Fruit fly (Drosophila melanogaster): Measurements from ENCODE around the gene CG17746.
A peak's percentile ranks its signal among the peaks of the same experiment; 100 is the strongest.

Gene CG17746

dm6 chr3L:3198447-3199402 is 40.7 kb downstream of the CG17746 start, which contains the start of the genes CG32276 and gry (continued):
- no peak; the same call in 1 of the 2 replicates for TF ChIP-seq Bgb (GFP tag; IDR thresholded peaks at IDR 0.05; ENCODE audit: partially characterized antibody)
- TF ChIP-seq fu2 (GFP tag; optimal IDR thresholded peaks at IDR 0.05) = peak; percentile 76
- TF ChIP-seq run (tag; optimal IDR thresholded peaks at IDR 0.05) = no peak
- peak; percentile 60; the same call in 2 of the 3 replicates for TF ChIP-seq Optix (GFP tag; IDR thresholded peaks at IDR 0.05)
- TF ChIP-seq Nf-YC (tag; optimal IDR thresholded peaks at IDR 0.05) = no peak
- peak; percentile 77 for TF ChIP-seq Fer1 (GFP tag; optimal IDR thresholded peaks at IDR 0.05)
- peak; percentile 7 for TF ChIP-seq CG17912 (GFP tag; optimal IDR thresholded peaks at IDR 0.05)
- peak; percentile 68 for TF ChIP-seq Dad (GFP tag; optimal IDR thresholded peaks at IDR 0.05)
- peak; percentile 15; the same call in 1 of the 2 replicates for TF ChIP-seq inv (GFP tag; IDR thresholded peaks at IDR 0.05; ENCODE audit: partially characterized antibody)
- peak; percentile 88 for TF ChIP-seq lilli (GFP tag; optimal IDR thresholded peaks at IDR 0.05)
- no peak for TF ChIP-seq CG6654 (GFP tag; optimal IDR thresholded peaks at IDR 0.05)
- no peak for TF ChIP-seq CG17612 (GFP tag; IDR thresholded peaks at IDR 0.05)
- peak; percentile 67 for TF ChIP-seq BEAF-32 (GFP tag; optimal IDR thresholded peaks at IDR 0.05)
- peak; percentile 77 for TF ChIP-seq Sry-δ (GFP tag; optimal IDR thresholded peaks at IDR 0.05)
- TF ChIP-seq CG12299 (tag; optimal IDR thresholded peaks at IDR 0.05) = peak; percentile 68
- TF ChIP-seq Dek (tag; optimal IDR thresholded peaks at IDR 0.05) = peak; percentile 73
- TF ChIP-seq tgo (GFP tag; IDR thresholded peaks at IDR 0.05) = peak; percentile 73
- TF ChIP-seq Rx (GFP tag; IDR thresholded peaks at IDR 0.05) = peak; percentile 14; the same call in 1 of the 2 replicates
- TF ChIP-seq CG1024 (GFP tag; IDR thresholded peaks at IDR 0.05) = peak; percentile 46; the same call in 1 of the 2 replicates
- TF ChIP-seq gro (GFP tag; optimal IDR thresholded peaks at IDR 0.05) = no peak
- peak; percentile 63 for TF ChIP-seq Atf3 (GFP tag; optimal IDR thresholded peaks at IDR 0.05)
- TF ChIP-seq CG1529 (GFP tag; optimal IDR thresholded peaks at IDR 0.05) = no peak
- TF ChIP-seq jumu (GFP tag; optimal IDR thresholded peaks at IDR 0.05) = peak; percentile 88
- no peak for TF ChIP-seq usp (GFP tag; optimal IDR thresholded peaks at IDR 0.05)
- TF ChIP-seq CG8290 (GFP tag; optimal IDR thresholded peaks at IDR 0.05) = no peak
- peak in 1 of 2 experiments; percentile 15 for TF ChIP-seq CG8290 (tag; optimal IDR thresholded peaks at IDR 0.05)
- peak; percentile 86 for TF ChIP-seq slbo (GFP tag; IDR thresholded peaks at IDR 0.05)
- no peak for TF ChIP-seq Lpt (GFP tag; optimal IDR thresholded peaks at IDR 0.05)
- TF ChIP-seq CG9727 (GFP tag; optimal IDR thresholded peaks at IDR 0.05) = peak; percentile 73
- TF ChIP-seq vfl (GFP tag; optimal IDR thresholded peaks at IDR 0.05) = peak; percentile 77
- TF ChIP-seq Xbp1 (GFP tag; optimal IDR thresholded peaks at IDR 0.05) = peak; percentile 96
- TF ChIP-seq D (optimal IDR thresholded peaks at IDR 0.05) = peak; percentile 27
- TF ChIP-seq D (GFP tag; optimal IDR thresholded peaks at IDR 0.05) = peak; percentile 48
- TF ChIP-seq Drgx (GFP tag; IDR thresholded peaks at IDR 0.05) = peak; percentile 55; the same call in 1 of the 2 replicates
- TF ChIP-seq CG13287 (GFP tag; IDR thresholded peaks at IDR 0.05; ENCODE audit: partially characterized antibody) = peak; percentile 63; the same call in 1 of the 2 replicates
- peak; percentile 85 for TF ChIP-seq CG2712 (tag; optimal IDR thresholded peaks at IDR 0.05)
- TF ChIP-seq Gsc (GFP tag; IDR thresholded peaks at IDR 0.05) = no peak
- peak; percentile 42 for TF ChIP-seq exex (tag; optimal IDR thresholded peaks at IDR 0.05)
- no peak for TF ChIP-seq so (GFP tag; IDR thresholded peaks at IDR 0.05)
- no peak for TF ChIP-seq sqz (GFP tag; optimal IDR thresholded peaks at IDR 0.05)
- peak; percentile 69 for TF ChIP-seq zen (tag; optimal IDR thresholded peaks at IDR 0.05)
- TF ChIP-seq Doc3 (GFP tag; IDR thresholded peaks at IDR 0.05; ENCODE audit: partially characterized antibody) = no peak
- peak; percentile 63; the same call in 2 of the 3 replicates for TF ChIP-seq H15 (GFP tag; IDR thresholded peaks at IDR 0.05)
- peak; percentile 33 for TF ChIP-seq hkb (optimal IDR thresholded peaks at IDR 0.05)
- TF ChIP-seq hkb (GFP tag; IDR thresholded peaks at IDR 0.05) = peak; percentile 65
- peak; percentile 64 for TF ChIP-seq CG9215 (GFP tag; IDR thresholded peaks at IDR 0.05)
- TF ChIP-seq Taf1 (GFP tag; IDR thresholded peaks at IDR 0.05) = peak; percentile 49; the same call in 1 of the 2 replicates
- TF ChIP-seq CG10959 (GFP tag; IDR thresholded peaks at IDR 0.05) = peak; percentile 43; the same call in 1 of the 2 replicates
- no peak for TF ChIP-seq Hmx (GFP tag; optimal IDR thresholded peaks at IDR 0.05)

All from whole organism, embryonic.